Fruit fly (Drosophila melanogaster): ENCODE measurements around the gene Alms1b.

Gene Alms1b

DNA sequence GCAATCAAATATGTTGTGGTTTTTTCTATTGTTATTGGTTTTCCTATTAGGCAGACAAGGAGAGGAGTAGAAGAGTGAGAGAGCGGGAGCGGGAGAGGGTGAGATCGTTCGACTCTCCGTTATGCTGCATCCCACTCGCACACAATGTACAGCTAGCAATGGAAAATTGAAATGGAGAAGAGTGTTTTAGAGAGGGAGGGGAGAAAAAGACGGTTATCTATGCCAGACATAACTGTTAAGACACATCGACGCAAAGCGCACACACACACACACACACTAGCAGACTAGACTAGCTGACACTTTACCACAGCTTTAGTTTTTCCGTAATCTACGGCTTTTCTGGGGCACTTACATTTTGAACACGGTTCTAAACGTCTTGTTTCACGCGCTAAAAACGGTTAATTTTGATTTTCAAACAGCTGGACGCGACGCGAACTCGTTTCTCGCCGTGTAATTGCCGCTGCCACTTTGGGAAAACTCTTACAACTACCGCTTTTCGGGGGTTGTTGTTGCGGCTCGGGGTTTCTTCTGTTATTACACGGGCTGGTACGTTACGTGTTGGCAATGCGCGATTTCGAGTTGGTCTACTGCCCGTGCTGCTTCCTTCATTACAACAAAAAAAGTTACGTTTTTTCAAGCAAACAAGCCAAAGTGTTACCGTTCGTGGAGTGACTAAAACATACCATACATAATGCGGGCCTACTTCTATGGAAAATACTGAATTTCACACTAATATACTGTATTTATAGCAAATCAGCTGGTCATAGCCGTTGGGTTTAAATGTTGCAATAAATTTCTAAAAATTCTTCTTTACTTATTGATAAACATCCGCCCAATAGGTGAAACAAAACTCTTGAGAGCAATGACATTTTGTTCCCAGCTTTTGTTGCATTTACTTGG, 48.4 kb upstream of the Alms1b start, which contains the start of gene fzr (continued):
- peak; percentile 50 to 88 for TF ChIP-seq crp (GFP tag; optimal IDR thresholded peaks at IDR 0.05)
- TF ChIP-seq CG3995 (GFP tag; optimal IDR thresholded peaks at IDR 0.05), result no peak
- no peak for TF ChIP-seq CG4707 (GFP tag; optimal IDR thresholded peaks at IDR 0.05)
- TF ChIP-seq CG31441 (GFP tag; IDR thresholded peaks at IDR 0.05), result no peak
- no peak for TF ChIP-seq psq (GFP tag; optimal IDR thresholded peaks at IDR 0.05)
- TF ChIP-seq Asciz (GFP tag; optimal IDR thresholded peaks at IDR 0.05), result no peak
- peak; percentile 35 for TF ChIP-seq kni (GFP tag; optimal IDR thresholded peaks at IDR 0.05)
- TF ChIP-seq fd96Cb (tag; optimal IDR thresholded peaks at IDR 0.05), result no peak
- TF ChIP-seq CG31224 (GFP tag; IDR thresholded peaks at IDR 0.05), result no peak
- TF ChIP-seq CG1832 (GFP tag; optimal IDR thresholded peaks at IDR 0.05), result peak; percentile 69
- TF ChIP-seq Pdp1 (GFP tag; optimal IDR thresholded peaks at IDR 0.05), result peak in 1 of 2 experiments; percentile 32
- no peak for TF ChIP-seq eyg (GFP tag; optimal IDR thresholded peaks at IDR 0.05)
- TF ChIP-seq Dip3 (GFP tag; optimal IDR thresholded peaks at IDR 0.05), result no peak
- TF ChIP-seq rib (GFP tag; IDR thresholded peaks at IDR 0.05), result no peak
- no peak for TF ChIP-seq sr (GFP tag; IDR thresholded peaks at IDR 0.05)
- no peak for TF ChIP-seq fd3F (GFP tag; optimal IDR thresholded peaks at IDR 0.05)
- no peak for TF ChIP-seq CG11723 (GFP tag; optimal IDR thresholded peaks at IDR 0.05)
- TF ChIP-seq vvl (GFP tag; IDR thresholded peaks at IDR 0.05), result no peak
- TF ChIP-seq Hr39 (optimal IDR thresholded peaks at IDR 0.05), result no peak
- TF ChIP-seq CG14860 (GFP tag; IDR thresholded peaks at IDR 0.05; ENCODE audit: partially characterized antibody), result no peak
- TF ChIP-seq CG15269 (tag; optimal IDR thresholded peaks at IDR 0.05), result no peak
- TF ChIP-seq usp (GFP tag; optimal IDR thresholded peaks at IDR 0.05), result no peak
- no peak for TF ChIP-seq Neu2 (GFP tag; optimal IDR thresholded peaks at IDR 0.05; ENCODE audit: borderline replicate concordance)
- no peak for TF ChIP-seq CG9215 (GFP tag; IDR thresholded peaks at IDR 0.05)
- TF ChIP-seq CG4404 (GFP tag; IDR thresholded peaks at IDR 0.05), result no peak
- TF ChIP-seq CG18476 (GFP tag; optimal IDR thresholded peaks at IDR 0.05), result no peak
- TF ChIP-seq Jarid2 (GFP tag; optimal IDR thresholded peaks at IDR 0.05), result peak; percentile 73
- TF ChIP-seq luna (GFP tag; optimal IDR thresholded peaks at IDR 0.05), result no peak
- TF ChIP-seq CG6813 (GFP tag; optimal IDR thresholded peaks at IDR 0.05), result no peak
- no peak for TF ChIP-seq CG6765 (GFP tag; optimal IDR thresholded peaks at IDR 0.05)
- TF ChIP-seq zfh2 (GFP tag; optimal IDR thresholded peaks at IDR 0.05), result no peak
- TF ChIP-seq corto (GFP tag; optimal IDR thresholded peaks at IDR 0.05), result no peak
- TF ChIP-seq nom (GFP tag; optimal IDR thresholded peaks at IDR 0.05), result no peak
- TF ChIP-seq CG31365 (tag; optimal IDR thresholded peaks at IDR 0.05), result no peak
- TF ChIP-seq CG15696 (tag; optimal IDR thresholded peaks at IDR 0.05), result no peak
- no peak for TF ChIP-seq CG13894 (tag; optimal IDR thresholded peaks at IDR 0.05)
- no peak for TF ChIP-seq Mes4 (GFP tag; optimal IDR thresholded peaks at IDR 0.05)
- TF ChIP-seq Deaf1 (tag; optimal IDR thresholded peaks at IDR 0.05), result no peak
- TF ChIP-seq bab2 (GFP tag; optimal IDR thresholded peaks at IDR 0.05), result no peak
- TF ChIP-seq NFAT (GFP tag; IDR thresholded peaks at IDR 0.05), result no peak
- 0 out of 2 replicates have a peak, but pooled peaks have one; percentile 5 for TF ChIP-seq sob (GFP tag; IDR thresholded peaks at IDR 0.05)
- no peak for TF ChIP-seq YL-1 (GFP tag; optimal IDR thresholded peaks at IDR 0.05)
- no peak for TF ChIP-seq Gug (GFP tag; IDR thresholded peaks at IDR 0.05)
- peak; percentile 29 for TF ChIP-seq Sin3A (optimal IDR thresholded peaks at IDR 0.05)
